Fruit fly (Drosophila melanogaster): Measurements from ENCODE around the gene dl.

dl gene

DNA sequence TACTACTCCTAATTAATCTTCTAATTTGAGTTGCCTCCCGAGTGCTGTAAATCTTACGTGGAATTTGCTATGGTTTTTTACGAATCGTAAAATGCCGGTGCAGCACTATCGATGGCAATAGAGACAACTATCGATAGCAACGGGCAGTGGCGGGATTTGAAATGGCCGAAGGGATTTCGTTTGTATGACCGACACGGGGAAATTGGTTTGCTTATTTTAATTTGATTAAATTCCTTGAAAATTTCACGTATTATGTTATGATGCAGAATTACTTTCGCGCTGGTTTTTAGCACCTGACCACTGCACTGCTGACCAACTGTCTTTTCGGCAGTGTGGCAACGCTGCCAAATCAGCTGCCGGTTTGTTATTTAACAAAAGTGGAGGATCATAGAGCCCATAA, 34.0 kb upstream of the dl start, which contains the start of the genes GCS2beta and CG5131 (continued):
- peak; percentile 82; the same call in 2 of the 4 replicates for TF ChIP-seq chinmo (GFP tag; IDR thresholded peaks at IDR 0.05; ENCODE audit: partially characterized antibody)
- peak; percentile 88 for TF ChIP-seq CG18011 (GFP tag; optimal IDR thresholded peaks at IDR 0.05)
- TF ChIP-seq CG13894 (tag; optimal IDR thresholded peaks at IDR 0.05) = no peak
- TF ChIP-seq pnt (GFP tag; optimal IDR thresholded peaks at IDR 0.05) = peak; percentile 97
- peak; percentile 93 for TF ChIP-seq Atf6 (GFP tag; IDR thresholded peaks at IDR 0.05)
- peak; percentile 95 for TF ChIP-seq Max (GFP tag; optimal IDR thresholded peaks at IDR 0.05)
- peak; percentile 69 for TF ChIP-seq CG10274 (GFP tag; optimal IDR thresholded peaks at IDR 0.05)
- peak; percentile 91 for TF ChIP-seq kay (GFP tag; optimal IDR thresholded peaks at IDR 0.05)
- TF ChIP-seq nmo (GFP tag; optimal IDR thresholded peaks at IDR 0.05) = peak; percentile 96

DNA sequence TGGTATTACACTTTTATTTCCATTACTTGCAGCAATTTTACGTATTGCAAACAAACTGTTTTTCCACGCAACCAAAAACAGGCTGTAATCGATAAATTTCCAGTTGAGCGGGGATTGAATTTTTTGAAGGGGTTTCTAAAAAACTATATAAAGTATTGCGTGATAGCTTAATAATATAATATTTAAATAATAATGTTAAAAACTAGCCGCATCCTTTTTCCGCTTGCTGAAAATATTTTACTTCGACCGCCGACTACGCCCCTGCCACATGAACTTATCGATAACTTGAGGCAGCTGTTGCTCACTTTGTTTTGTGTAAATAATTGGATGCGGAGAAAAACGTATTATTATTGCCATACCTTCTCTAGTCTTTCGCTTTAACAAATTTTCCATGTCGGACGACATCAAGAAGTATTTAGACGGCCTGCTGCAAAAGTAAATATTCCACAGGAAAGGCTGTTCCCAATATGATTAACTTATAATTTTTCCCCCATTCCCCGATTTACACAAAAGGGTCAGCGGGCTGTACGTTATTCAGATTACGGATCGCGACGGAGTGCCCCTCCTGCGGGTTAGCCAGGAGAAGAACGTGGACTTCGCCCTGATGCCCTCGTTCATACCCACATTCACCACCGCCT, 30.9 kb upstream of the dl start, which contains the start of the genes fws and Lamtor3:
Gene fws (minus strand): TSS at position 87 of the 638 bp plus-strand sequence.
Gene Lamtor3 (plus strand): TSS at position 289 of the 638 bp plus-strand sequence.
- TF ChIP-seq CG4820 (GFP tag; optimal IDR thresholded peaks at IDR 0.05) (peak; percentile 95), CG8924 (tag; optimal IDR thresholded peaks at IDR 0.05) (peak; percentile 98), repo (GFP tag; optimal IDR thresholded peaks at IDR 0.05) (peak; percentile 53), H2.0 (GFP tag; IDR thresholded peaks at IDR 0.05) (peak; percentile 99), so (GFP tag; IDR thresholded peaks at IDR 0.05) (peak; percentile 99), NfI (GFP tag; optimal IDR thresholded peaks at IDR 0.05) (peak; percentile 99), eve (GFP tag; optimal IDR thresholded peaks at IDR 0.05) (no peak), jigr1 (GFP tag; IDR thresholded peaks at IDR 0.05) (peak; percentile 96), kah (GFP tag; optimal IDR thresholded peaks at IDR 0.05) (peak; percentile 88), corto (GFP tag; optimal IDR thresholded peaks at IDR 0.05) (peak; percentile 91), CG4282 (GFP tag; optimal IDR thresholded peaks at IDR 0.05) (peak; percentile 44), scrt (GFP tag; optimal IDR thresholded peaks at IDR 0.05) (peak; percentile 97), gt (GFP tag; IDR thresholded peaks at IDR 0.05) (peak; percentile 98), Abd-B (GFP tag; optimal IDR thresholded peaks at IDR 0.05) (peak; percentile 98), al (GFP tag; IDR thresholded peaks at IDR 0.05) (peak; percentile 99), E2f2 (GFP tag; IDR thresholded peaks at IDR 0.05) (peak; percentile 90), mirr (GFP tag; optimal IDR thresholded peaks at IDR 0.05) (peak; percentile 56), E2f1 (GFP tag; IDR thresholded peaks at IDR 0.05) (peak; percentile 99), CG2875 (GFP tag; optimal IDR thresholded peaks at IDR 0.05) (peak; percentile 98), onecut (GFP tag; IDR thresholded peaks at IDR 0.05) (peak; percentile 94), CG12155 (GFP tag; optimal IDR thresholded peaks at IDR 0.05) (peak; percentile 96), CG13624 (GFP tag; optimal IDR thresholded peaks at IDR 0.05) (peak; percentile 85), CG9932 (GFP tag; IDR thresholded peaks at IDR 0.05) (peak; percentile 99), CG5953 (GFP tag; IDR thresholded peaks at IDR 0.05) (peak; percentile 99), usp (GFP tag; optimal IDR thresholded peaks at IDR 0.05) (no peak), Hr51 (GFP tag; optimal IDR thresholded peaks at IDR 0.05) (peak; percentile 91 to 98), vnd (GFP tag; IDR thresholded peaks at IDR 0.05; ENCODE audit: partially characterized antibody) (no peak), phol (tag; optimal IDR thresholded peaks at IDR 0.05) (peak; percentile 98), insv (GFP tag; optimal IDR thresholded peaks at IDR 0.05) (no peak), CG10654 (GFP tag; optimal IDR thresholded peaks at IDR 0.05) (peak; percentile 96), CG9215 (GFP tag; IDR thresholded peaks at IDR 0.05) (peak; percentile 98), bigmax (GFP tag; optimal IDR thresholded peaks at IDR 0.05) (peak; percentile 75), Dip2 (GFP tag; IDR thresholded peaks at IDR 0.05) (peak; percentile 80), CG2116 (GFP tag; optimal IDR thresholded peaks at IDR 0.05) (peak; percentile 88), Lim3 (GFP tag; IDR thresholded peaks at IDR 0.05) (peak; percentile 97), slp2 (GFP tag; optimal IDR thresholded peaks at IDR 0.05) (peak; percentile 85), Elba2 (GFP tag; optimal IDR thresholded peaks at IDR 0.05) (peak; percentile 75), CG31365 (tag; optimal IDR thresholded peaks at IDR 0.05) (peak; percentile 80), Usf (GFP tag; optimal IDR thresholded peaks at IDR 0.05) (peak; percentile 97), CG2678 (tag; optimal IDR thresholded peaks at IDR 0.05) (peak; percentile 98)
